Fruit fly (Drosophila melanogaster) whole organism, embryonic: Measurements from ENCODE around the gene SkpE.
A peak's percentile ranks its signal among the peaks of the same experiment; 100 is the strongest.

Experiments
- Adf1 ChIP-seq: fragments of 200-800 bp; sonication (Bioruptor generic); IDR thresholded peaks from 2 replicates; pipeline ENCODE4 v1.3.6; 2022; ENCODE audit warnings: missing biosample characterization, missing genetic modification characterization
- BtbVII ChIP-seq: fragments of 200-800 bp; sonication (Bioruptor generic); optimal IDR thresholded peaks from 3 replicates; lab custom pipeline; 2017; ENCODE audit warnings: missing biosample characterization, mild to moderate bottlenecking, missing genetic modification characterization
- C15 ChIP-seq: fragments of 200-800 bp; sonication (Bioruptor generic); IDR thresholded peaks from 3 replicates; pipeline ENCODE4 v1.3.6; 2022; ENCODE audit warnings: missing biosample characterization, missing genetic modification characterization
- CG10462 ChIP-seq: fragments of 200-800 bp; sonication (Bioruptor generic); optimal IDR thresholded peaks from 2 replicates; lab custom pipeline; 2016; ENCODE audit warnings: missing biosample characterization, missing genetic modification characterization
- CG11398 ChIP-seq: fragments of 200-800 bp; sonication (Bioruptor generic); optimal IDR thresholded peaks from 2 replicates; lab custom pipeline; 2016; ENCODE audit warnings: missing biosample characterization, missing genetic modification characterization
- CG11695 ChIP-seq: fragments of 200-800 bp; sonication (Bioruptor generic); IDR thresholded peaks from 3 replicates; pipeline ENCODE4 v1.3.6; 2022; ENCODE audit warnings: missing biosample characterization, missing genetic modification characterization
- CG11696 ChIP-seq: fragments of 200-800 bp; sonication (Bioruptor generic); IDR thresholded peaks from 2 replicates; pipeline ENCODE4 v1.3.6; 2022; ENCODE audit warnings: missing biosample characterization, missing genetic modification characterization
- CG13123 ChIP-seq: fragments of 200-800 bp; sonication (Bioruptor generic); optimal IDR thresholded peaks from 2 replicates; lab custom pipeline; 2016; ENCODE audit warnings: missing biosample characterization, missing genetic modification characterization
- CG13775 ChIP-seq: fragments of 200-800 bp; sonication (Bioruptor generic); optimal IDR thresholded peaks from 3 replicates; lab custom pipeline; 2017; ENCODE audit warnings: missing biosample characterization, mild to moderate bottlenecking, missing genetic modification characterization
- CG15601 ChIP-seq: fragments of 200-800 bp; sonication (Bioruptor generic); optimal IDR thresholded peaks from 3 replicates; lab custom pipeline; 2019; ENCODE audit warnings: missing biosample characterization, mild to moderate bottlenecking, missing genetic modification characterization, moderate library complexity
- CG17359 ChIP-seq: fragments of 200-800 bp; sonication (Bioruptor generic); optimal IDR thresholded peaks from 3 replicates; lab custom pipeline; 2018; ENCODE audit warnings: missing biosample characterization, mild to moderate bottlenecking, missing genetic modification characterization, moderate library complexity
- CG17829 ChIP-seq: fragments of 200-800 bp; optimal IDR thresholded peaks from 2 replicates; lab custom pipeline; 2019; ENCODE audit warnings: missing biosample characterization, mild to moderate bottlenecking, missing genetic modification characterization, moderate library complexity
- CG17912 ChIP-seq: fragments of 200-800 bp; sonication (Bioruptor generic); optimal IDR thresholded peaks from 2 replicates; lab custom pipeline; 2018; ENCODE audit warnings: missing biosample characterization, mild to moderate bottlenecking, missing genetic modification characterization
- CG2202 ChIP-seq: fragments of 200-800 bp; sonication (Bioruptor generic); optimal IDR thresholded peaks from 2 replicates; lab custom pipeline; 2018; ENCODE audit warnings: missing biosample characterization, mild to moderate bottlenecking, missing genetic modification characterization
- CG32532 ChIP-seq: fragments of 200-800 bp; sonication (Bioruptor generic); IDR thresholded peaks from 2 replicates; pipeline ENCODE4 v1.3.6; 2022; ENCODE audit warnings: missing biosample characterization, missing genetic modification characterization
- CG33213 ChIP-seq: fragments of 200-800 bp; sonication (Bioruptor generic); optimal IDR thresholded peaks from 3 replicates; lab custom pipeline; 2016; ENCODE audit warnings: missing biosample characterization, missing genetic modification characterization
- CG3847 ChIP-seq: fragments of 200-800 bp; sonication (Bioruptor generic); IDR thresholded peaks from 2 replicates; pipeline ENCODE4 v1.3.6; 2022; ENCODE audit warnings: missing biosample characterization, missing genetic modification characterization
- CG4360 ChIP-seq: fragments of 200-800 bp; sonication (Bioruptor generic); IDR thresholded peaks from 2 replicates; pipeline ENCODE4 v1.3.6; 2022; ENCODE audit warnings: missing biosample characterization, missing genetic modification characterization
- CG4404 ChIP-seq: fragments of 200-800 bp; sonication (Bioruptor generic); IDR thresholded peaks from 2 replicates; pipeline ENCODE4 v1.3.6; 2022; ENCODE audit warnings: missing biosample characterization, missing genetic modification characterization
- CG4707 ChIP-seq: fragments of 200-800 bp; sonication (Bioruptor generic); optimal IDR thresholded peaks from 2 replicates; lab custom pipeline; 2018; ENCODE audit warnings: missing biosample characterization, mild to moderate bottlenecking, missing genetic modification characterization, moderate library complexity
- CG6654 ChIP-seq: fragments of 200-800 bp; sonication (Bioruptor generic); optimal IDR thresholded peaks from 2 replicates; lab custom pipeline; 2017; ENCODE audit warnings: missing biosample characterization, mild to moderate bottlenecking, missing genetic modification characterization
- CG6854 ChIP-seq: fragments of 200-800 bp; sonication (Bioruptor generic); optimal IDR thresholded peaks from 3 replicates; lab custom pipeline; 2017; ENCODE audit warnings: missing biosample characterization, mild to moderate bottlenecking, missing genetic modification characterization
- CG7963 ChIP-seq: fragments of 200-800 bp; sonication (Bioruptor generic); IDR thresholded peaks from 3 replicates; pipeline ENCODE4 v1.3.6; 2022; ENCODE audit warnings: missing biosample characterization, missing genetic modification characterization; ENCODE audit not compliant: partially characterized antibody
- CG8924 ChIP-seq: fragments of 200-800 bp; optimal IDR thresholded peaks from 3 replicates; lab custom pipeline; 2019; ENCODE audit warnings: missing biosample characterization, mild to moderate bottlenecking, missing genetic modification characterization, moderate library complexity
- CG9727 ChIP-seq: fragments of 200-800 bp; sonication (Bioruptor generic); optimal IDR thresholded peaks from 3 replicates; lab custom pipeline; 2017; ENCODE audit warnings: missing biosample characterization, mild to moderate bottlenecking, missing genetic modification characterization
- Camta ChIP-seq: fragments of 200-800 bp; sonication (Bioruptor generic); optimal IDR thresholded peaks from 2 replicates; lab custom pipeline; 2016; ENCODE audit warnings: missing biosample characterization, missing genetic modification characterization
- Dll ChIP-seq: fragments of 200-800 bp; sonication (Bioruptor generic); IDR thresholded peaks from 4 replicates; pipeline ENCODE4 v1.3.6; 2022; ENCODE audit warnings: missing biosample characterization, missing genetic modification characterization; ENCODE audit not compliant: partially characterized antibody
- MESR4 ChIP-seq: fragments of 200-800 bp; sonication (Bioruptor generic); optimal IDR thresholded peaks from 2 replicates; lab custom pipeline; 2018; ENCODE audit warnings: missing biosample characterization, mild to moderate bottlenecking, missing genetic modification characterization, moderate library complexity
- Optix ChIP-seq: fragments of 200-800 bp; sonication (Bioruptor generic); IDR thresholded peaks from 3 replicates; pipeline ENCODE4 v1.3.6; 2022; ENCODE audit warnings: missing biosample characterization, missing genetic modification characterization
- Rx ChIP-seq: fragments of 200-800 bp; sonication (Bioruptor generic); IDR thresholded peaks from 2 replicates; pipeline ENCODE4 v1.3.6; 2022; ENCODE audit warnings: missing biosample characterization, missing genetic modification characterization
- Side ChIP-seq: fragments of 200-800 bp; sonication (Bioruptor generic); optimal IDR thresholded peaks from 2 replicates; lab custom pipeline; 2016; ENCODE audit warnings: missing biosample characterization, missing genetic modification characterization
- Six4 ChIP-seq: fragments of 200-800 bp; sonication (Bioruptor generic); optimal IDR thresholded peaks from 2 replicates; lab custom pipeline; 2016; ENCODE audit warnings: missing biosample characterization, missing genetic modification characterization
- Ssrp ChIP-seq: fragments of 200-800 bp; sonication (Bioruptor generic); optimal IDR thresholded peaks from 2 replicates; lab custom pipeline; 2018; ENCODE audit warnings: missing biosample characterization, mild to moderate bottlenecking, missing genetic modification characterization, moderate library complexity
- Taf1 ChIP-seq: fragments of 200-800 bp; sonication (Bioruptor generic); IDR thresholded peaks from 2 replicates; pipeline ENCODE4 v1.3.6; 2022; ENCODE audit warnings: missing biosample characterization, missing genetic modification characterization
- ab ChIP-seq: fragments of 200-800 bp; sonication (Bioruptor generic); optimal IDR thresholded peaks from 2 replicates; lab custom pipeline; 2016; ENCODE audit warnings: missing biosample characterization, missing genetic modification characterization
- ato ChIP-seq: fragments of 200-800 bp; sonication (Bioruptor generic); IDR thresholded peaks from 2 replicates; pipeline ENCODE4 v1.3.6; 2022; ENCODE audit warnings: missing biosample characterization, missing genetic modification characterization; ENCODE audit not compliant: partially characterized antibody
- az2 ChIP-seq: fragments of 200-800 bp; sonication (Bioruptor generic); optimal IDR thresholded peaks from 3 replicates; lab custom pipeline; 2016; ENCODE audit warnings: missing biosample characterization, missing genetic modification characterization
- bcd ChIP-seq: fragments of 200-800 bp; sonication (Bioruptor generic); optimal IDR thresholded peaks from 2 replicates; lab custom pipeline; 2017; ENCODE audit warnings: missing biosample characterization, mild to moderate bottlenecking, missing genetic modification characterization
- cad ChIP-seq: fragments of >200 bp; optimal IDR thresholded peaks from 2 replicates; lab custom pipeline; 2017; ENCODE audit warnings: missing biosample characterization, missing genetic modification characterization
- chif ChIP-seq, 2 experiments: fragments of 200-800 bp; sonication (Bioruptor generic); optimal IDR thresholded peaks; 3 replicates each; lab custom pipeline; 2016; ENCODE audit warnings: missing biosample characterization in 2 of 2, missing genetic modification characterization in 2 of 2
- danr ChIP-seq: fragments of 200-800 bp; sonication (Bioruptor generic); IDR thresholded peaks from 2 replicates; pipeline ENCODE4 v1.3.6; 2022; ENCODE audit warnings: missing biosample characterization, missing genetic modification characterization
- dysf ChIP-seq: fragments of 200-800 bp; sonication (Bioruptor generic); IDR thresholded peaks from 3 replicates; pipeline ENCODE4 v1.3.6; 2022; ENCODE audit warnings: missing biosample characterization, missing genetic modification characterization
- hth ChIP-seq: fragments of >200 bp; optimal IDR thresholded peaks from 2 replicates; lab custom pipeline; 2017; ENCODE audit warnings: inconsistent platforms
- inv ChIP-seq: fragments of 200-800 bp; sonication (Bioruptor generic); IDR thresholded peaks from 2 replicates; pipeline ENCODE4 v1.3.6; 2022; ENCODE audit warnings: missing biosample characterization, missing genetic modification characterization; ENCODE audit not compliant: partially characterized antibody
- nerfin-2 ChIP-seq: fragments of 200-800 bp; sonication (Bioruptor generic); IDR thresholded peaks from 2 replicates; pipeline ENCODE4 v1.3.6; 2022; ENCODE audit warnings: missing biosample characterization, missing genetic modification characterization; ENCODE audit not compliant: partially characterized antibody
- pho ChIP-seq: fragments of 200-800 bp; sonication (Bioruptor generic); optimal IDR thresholded peaks from 2 replicates; lab custom pipeline; 2016; ENCODE audit warnings: missing biosample characterization, missing genetic modification characterization
- repo ChIP-seq: fragments of 200-800 bp; sonication (Bioruptor generic); optimal IDR thresholded peaks from 2 replicates; lab custom pipeline; 2016; ENCODE audit warnings: missing biosample characterization, missing genetic modification characterization
- tin ChIP-seq: fragments of 200-800 bp; sonication (Bioruptor generic); optimal IDR thresholded peaks from 3 replicates; lab custom pipeline; 2016; ENCODE audit warnings: missing biosample characterization, missing genetic modification characterization
- toy ChIP-seq: fragments of 200-800 bp; sonication (Bioruptor generic); IDR thresholded peaks from 2 replicates; pipeline ENCODE4 v1.3.6; 2022; ENCODE audit warnings: missing biosample characterization, missing genetic modification characterization
- wdn ChIP-seq: fragments of 200-800 bp; sonication (Bioruptor generic); IDR thresholded peaks from 2 replicates; pipeline ENCODE4 v1.3.6; 2022; ENCODE audit warnings: missing biosample characterization, missing genetic modification characterization
- zen ChIP-seq: fragments of 200-800 bp; sonication (Bioruptor generic); optimal IDR thresholded peaks from 3 replicates; lab custom pipeline; 2018; ENCODE audit warnings: missing biosample characterization, mild to moderate bottlenecking, missing genetic modification characterization, moderate library complexity

The SkpE gene

DNA sequence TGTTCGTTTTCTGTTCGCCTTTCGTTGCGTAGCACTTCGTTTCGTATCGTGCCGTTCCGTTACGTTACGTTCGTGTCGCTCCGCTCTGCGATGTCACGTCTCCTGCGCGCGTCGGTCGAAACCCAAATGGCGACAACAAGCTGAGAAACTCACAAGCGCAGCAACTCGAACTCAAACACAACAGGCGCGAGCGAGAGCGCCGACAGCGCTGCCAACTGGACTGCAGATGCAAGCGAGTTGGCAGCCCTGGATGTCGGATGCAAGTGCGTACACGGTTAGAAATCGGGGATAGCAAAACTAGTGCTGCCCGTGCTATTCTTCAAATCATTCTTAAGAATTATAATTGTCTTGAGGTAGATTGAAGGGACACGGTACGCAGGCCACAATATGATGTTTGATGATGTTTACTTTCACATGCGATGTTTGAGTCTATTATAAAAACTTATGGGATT is 24.5 kb upstream of the SkpE start (continued):
- peak; percentile 31 for TF ChIP-seq CG4360 (GFP tag; lab: Robert Waterston, UW)
- peak; percentile 69 for TF ChIP-seq Camta (GFP tag; lab: Kevin White, UChicago)
- TF ChIP-seq CG33213 (GFP tag; lab: Kevin White, UChicago), result peak; percentile 76
- TF ChIP-seq bcd, result peak; percentile 69
- TF ChIP-seq CG11398, result no peak
- peak; percentile 73 for TF ChIP-seq CG11695 (GFP tag; lab: Robert Waterston, UW)
- peak; percentile 82 for TF ChIP-seq CG3847 (GFP tag; lab: Robert Waterston, UW)
- peak; percentile 83 for TF ChIP-seq CG32532 (GFP tag; lab: Robert Waterston, UW)
- TF ChIP-seq CG6854 (GFP tag; lab: Kevin White, UChicago), result peak; percentile 23
- peak; percentile 66 for TF ChIP-seq Six4 (GFP tag; lab: Kevin White, UChicago)
- peak; percentile 39; the same call in 1 of the 2 replicates for TF ChIP-seq danr (GFP tag; lab: Robert Waterston, UW)
- TF ChIP-seq Dll, result peak; percentile 47; the same call in 3 of the 4 replicates
- peak; percentile 62 to 72 for TF ChIP-seq chif (GFP tag; optimal IDR thresholded peaks at IDR 0.05; lab: Kevin White, UChicago)
- peak; percentile 31 for TF ChIP-seq CG4404 (GFP tag; lab: Robert Waterston, UW)
- TF ChIP-seq cad (GFP tag; lab: Kevin White, UChicago), result no peak
- TF ChIP-seq CG4707 (GFP tag; lab: Kevin White, UChicago), result peak; percentile 9
- TF ChIP-seq CG15601 (tag; lab: Kevin White, UChicago), result peak; percentile 54
- no peak for TF ChIP-seq nerfin-2 (GFP tag; lab: Robert Waterston, UW)
- TF ChIP-seq Adf1 (GFP tag; lab: Robert Waterston, UW), result peak; percentile 60
- TF ChIP-seq CG6654, result peak; percentile 4
- peak; percentile 48 for TF ChIP-seq CG13123 (GFP tag; lab: Kevin White, UChicago)
- peak; percentile 59 for TF ChIP-seq ato
- TF ChIP-seq CG9727 (GFP tag; lab: Kevin White, UChicago), result peak; percentile 53
- TF ChIP-seq ab, result peak; percentile 80
- TF ChIP-seq CG2202 (tag; lab: Kevin White, UChicago), result peak; percentile 3
- TF ChIP-seq tin (GFP tag; lab: Kevin White, UChicago), result peak; percentile 78
- TF ChIP-seq Optix (GFP tag; lab: Robert Waterston, UW), result peak; percentile 86
- peak; percentile 51 for TF ChIP-seq Rx (GFP tag; lab: Robert Waterston, UW)
- TF ChIP-seq CG17359 (tag; lab: Kevin White, UChicago), result peak; percentile 66
- TF ChIP-seq wdn (GFP tag; lab: Robert Waterston, UW), result peak; percentile 51; the same call in 1 of the 2 replicates
- peak; percentile 42 for TF ChIP-seq MESR4 (GFP tag; lab: Kevin White, UChicago)
- peak; percentile 30; the same call in 1 of the 2 replicates for TF ChIP-seq inv (GFP tag; lab: Robert Waterston, UW)
- TF ChIP-seq CG17912 (GFP tag; lab: Kevin White, UChicago), result peak; percentile 22
- TF ChIP-seq zen (tag; lab: Kevin White, UChicago), result peak; percentile 61
- TF ChIP-seq CG11696 (GFP tag; lab: Robert Waterston, UW), result no peak
- peak; percentile 57 for TF ChIP-seq repo (GFP tag; lab: Kevin White, UChicago)
- TF ChIP-seq Side (GFP tag; lab: Kevin White, UChicago), result peak; percentile 73
- no peak for TF ChIP-seq hth (lab: Kevin White, UChicago)
- no peak for TF ChIP-seq toy (GFP tag; lab: Robert Waterston, UW)
- peak; percentile 42 for TF ChIP-seq CG10462 (GFP tag; lab: Kevin White, UChicago)
- TF ChIP-seq CG13775 (GFP tag; lab: Kevin White, UChicago), result peak; percentile 71
- TF ChIP-seq CG7963 (GFP tag; lab: Robert Waterston, UW), result no peak
- peak; percentile 78 for TF ChIP-seq az2 (GFP tag; lab: Kevin White, UChicago)
- 0 out of 3 replicates have a peak, but pooled peaks have one; percentile 52 for TF ChIP-seq C15 (GFP tag; lab: Robert Waterston, UW)
- TF ChIP-seq pho (GFP tag; lab: Kevin White, UChicago), result peak; percentile 67
- no peak for TF ChIP-seq Taf1 (GFP tag; lab: Robert Waterston, UW)
- TF ChIP-seq BtbVII (GFP tag; lab: Kevin White, UChicago), result peak; percentile 25
- TF ChIP-seq dysf (GFP tag; lab: Robert Waterston, UW), result peak; percentile 78
- peak; percentile 58 for TF ChIP-seq Ssrp
- TF ChIP-seq CG8924 (tag; lab: Kevin White, UChicago), result peak; percentile 60
- peak; percentile 74 for TF ChIP-seq CG17829 (tag; lab: Kevin White, UChicago)
